Fruit fly (Drosophila melanogaster): ENCODE measurements around the gene CG2150.

Gene CG2150

dm6 chr3R:31721958-31722357, 42.6 kb downstream of the CG2150 start (continued):
- no peak for TF ChIP-seq gt (GFP tag; IDR thresholded peaks at IDR 0.05)
- TF ChIP-seq Xrp1 (GFP tag; IDR thresholded peaks at IDR 0.05), result 0 out of 2 replicates have a peak, but pooled peaks have one; percentile 16
- TF ChIP-seq prd (optimal IDR thresholded peaks at IDR 0.05), result no peak
- TF ChIP-seq prd (GFP tag; IDR thresholded peaks at IDR 0.05), result 0 out of 3 replicates have a peak, but pooled peaks have one; percentile 7
- TF ChIP-seq emc (GFP tag; optimal IDR thresholded peaks at IDR 0.05), result no peak
- TF ChIP-seq CG15514 (GFP tag; optimal IDR thresholded peaks at IDR 0.05), result peak; percentile 25
- TF ChIP-seq Sin3A (optimal IDR thresholded peaks at IDR 0.05), result no peak
- peak; percentile 14 for TF ChIP-seq pros (GFP tag; optimal IDR thresholded peaks at IDR 0.05)
- no peak for TF ChIP-seq Sox102F (GFP tag; optimal IDR thresholded peaks at IDR 0.05)
- TF ChIP-seq Sox100B (GFP tag; optimal IDR thresholded peaks at IDR 0.05), result no peak
- TF ChIP-seq CG14860 (GFP tag; IDR thresholded peaks at IDR 0.05; ENCODE audit: partially characterized antibody), result 0 out of 3 replicates have a peak, but pooled peaks have one; percentile 28
- no peak for TF ChIP-seq CG8290 (GFP tag; optimal IDR thresholded peaks at IDR 0.05)
- TF ChIP-seq CG8290 (tag; optimal IDR thresholded peaks at IDR 0.05), result peak in 1 of 2 experiments; percentile 43
- no peak for TF ChIP-seq ftz-f1 (GFP tag; optimal IDR thresholded peaks at IDR 0.05)
- no peak for TF ChIP-seq CG11093 (GFP tag; IDR thresholded peaks at IDR 0.05)
- TF ChIP-seq Fer1 (GFP tag; optimal IDR thresholded peaks at IDR 0.05), result peak; percentile 53
- no peak for TF ChIP-seq Dref (GFP tag; IDR thresholded peaks at IDR 0.05)
- no peak for TF ChIP-seq CG8089 (GFP tag; optimal IDR thresholded peaks at IDR 0.05)
- TF ChIP-seq trem (tag; optimal IDR thresholded peaks at IDR 0.05), result no peak
- TF ChIP-seq gfzf (GFP tag; optimal IDR thresholded peaks at IDR 0.05), result no peak
- TF ChIP-seq Ets65A (GFP tag), result no peak
- TF ChIP-seq CG10366 (GFP tag; IDR thresholded peaks at IDR 0.05), result no peak
- TF ChIP-seq ttk (GFP tag; IDR thresholded peaks at IDR 0.05), result peak; percentile 44; the same call in 1 of the 2 replicates
- peak; percentile 52; the same call in 1 of the 3 replicates for TF ChIP-seq so (GFP tag; IDR thresholded peaks at IDR 0.05)
- no peak for TF ChIP-seq Atf6 (GFP tag; IDR thresholded peaks at IDR 0.05)
- no peak for TF ChIP-seq Lpt (GFP tag; optimal IDR thresholded peaks at IDR 0.05)
- no peak for TF ChIP-seq odd (GFP tag; optimal IDR thresholded peaks at IDR 0.05)
- no peak for TF ChIP-seq gcm2 (GFP tag; optimal IDR thresholded peaks at IDR 0.05)
- no peak for TF ChIP-seq CG8924 (tag; optimal IDR thresholded peaks at IDR 0.05)
- no peak for TF ChIP-seq CG10979 (tag; optimal IDR thresholded peaks at IDR 0.05)
- TF ChIP-seq CG17385 (GFP tag; optimal IDR thresholded peaks at IDR 0.05), result peak; percentile 23
- TF ChIP-seq Med (GFP tag), result peak; percentile 83
- TF ChIP-seq unc-4 (GFP tag; IDR thresholded peaks at IDR 0.05; ENCODE audit: partially characterized antibody), result no peak
- no peak for TF ChIP-seq CG1602 (GFP tag; optimal IDR thresholded peaks at IDR 0.05)
- TF ChIP-seq CG9876 (GFP tag; optimal IDR thresholded peaks at IDR 0.05), result no peak
- TF ChIP-seq CG7928 (GFP tag; optimal IDR thresholded peaks at IDR 0.05), result no peak
- TF ChIP-seq CG12299 (tag; optimal IDR thresholded peaks at IDR 0.05), result no peak
- no peak for TF ChIP-seq ERR (GFP tag; optimal IDR thresholded peaks at IDR 0.05)
- no peak for TF ChIP-seq bsh (GFP tag; optimal IDR thresholded peaks at IDR 0.05)
- TF ChIP-seq Meics (GFP tag; optimal IDR thresholded peaks at IDR 0.05), result no peak
- peak; percentile 16 for TF ChIP-seq CG12659 (GFP tag; optimal IDR thresholded peaks at IDR 0.05)
- no peak for TF ChIP-seq CG6791 (GFP tag; IDR thresholded peaks at IDR 0.05; ENCODE audit: partially characterized antibody)
- no peak for TF ChIP-seq CG17328 (GFP tag; IDR thresholded peaks at IDR 0.05)
- no peak for TF ChIP-seq CG3281 (GFP tag; optimal IDR thresholded peaks at IDR 0.05)
- TF ChIP-seq CG9817 (tag; optimal IDR thresholded peaks at IDR 0.05), result no peak
- TF ChIP-seq sug (tag; optimal IDR thresholded peaks at IDR 0.05), result no peak
- TF ChIP-seq CG17359 (tag; optimal IDR thresholded peaks at IDR 0.05), result peak; percentile 38
- TF ChIP-seq CG10209 (GFP tag; optimal IDR thresholded peaks at IDR 0.05), result peak; percentile 32
- no peak for TF ChIP-seq CG18619 (GFP tag; optimal IDR thresholded peaks at IDR 0.05)
- TF ChIP-seq slou (GFP tag; optimal IDR thresholded peaks at IDR 0.05), result no peak
- no peak for TF ChIP-seq pan (optimal IDR thresholded peaks at IDR 0.05)
- peak in 1 of 2 experiments; percentile 33 for TF ChIP-seq pan (GFP tag; optimal IDR thresholded peaks at IDR 0.05 in 1 of 2, IDR thresholded peaks at IDR 0.05 in 1 of 2)

All from whole organism, embryonic.